Worm (Caenorhabditis elegans): Measurements from ENCODE around the gene R155.3.

Gene R155.3

ce11 chrIII:1981467-1981866, 4.9 kb upstream of the R155.3 start:
- TF ChIP-seq nhr-179 (tag; optimal IDR thresholded peaks at IDR 0.05), result no peak
- TF ChIP-seq unc-62 (GFP tag; optimal IDR thresholded peaks at IDR 0.05), result no peak
- peak; percentile 36 for TF ChIP-seq rpc-1 (optimal IDR thresholded peaks at IDR 0.05)
- TF ChIP-seq rpc-1 (tag; optimal IDR thresholded peaks at IDR 0.05), result peak; percentile 72
- TF ChIP-seq snpc-1.1 (tag; optimal IDR thresholded peaks at IDR 0.05; ENCODE audit: insufficient read depth), result no peak
- 0 out of 2 replicates have a peak, but pooled peaks have one; percentile 69 for TF ChIP-seq ztf-25 (GFP tag; IDR thresholded peaks at IDR 0.05)
- no peak for TF ChIP-seq lir-1 (GFP tag; conservative IDR thresholded peaks at IDR 0.05)
- peak; percentile 81 for TF ChIP-seq tbp1 (GFP tag; optimal IDR thresholded peaks at IDR 0.05)

- TF ChIP-seq F55B11.4 (tag; optimal IDR thresholded peaks at IDR 0.05; ENCODE audit: borderline replicate concordance, insufficient read depth) (no peak), gei-17 (GFP tag; optimal IDR thresholded peaks at IDR 0.05) (no peak), T26A5.8 (tag; optimal IDR thresholded peaks at IDR 0.05) (no peak), Y79H2A.3 (GFP tag; conservative IDR thresholded peaks at IDR 0.05) (no peak), dpff-1 (tag; optimal IDR thresholded peaks at IDR 0.05) (no peak), lin-35 (GFP tag; optimal IDR thresholded peaks at IDR 0.05) (no peak), him-1 (tag; optimal IDR thresholded peaks at IDR 0.05) (no peak)
These were observed 882 bp upstream of the R155.3 start for ce11 chrIII:1977424-1977823.

DNA sequence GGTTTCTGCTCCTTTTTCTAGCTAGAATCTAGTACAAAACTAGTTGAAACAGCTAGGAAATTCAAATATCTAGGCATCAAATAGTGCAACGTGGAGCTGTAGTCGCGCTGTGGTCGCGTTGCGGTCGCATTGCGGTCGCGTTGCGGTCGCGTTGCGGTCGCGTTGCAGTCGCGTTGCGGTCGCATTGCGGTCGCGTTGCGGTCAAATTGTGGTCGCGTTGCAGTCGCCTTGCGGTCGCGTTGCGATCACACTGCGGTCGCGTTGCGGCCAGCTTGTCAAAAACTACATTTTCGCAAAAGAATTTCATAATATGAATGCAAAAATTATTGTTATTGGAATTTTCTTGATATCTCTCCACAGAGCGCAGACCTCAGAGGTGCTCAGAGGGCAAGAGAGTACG, 550 bp downstream of the R155.3 start:
- TF ChIP-seq ets-4 (GFP tag; optimal IDR thresholded peaks at IDR 0.05) (no peak), dpff-1 (tag; optimal IDR thresholded peaks at IDR 0.05) (no peak), zfh-2 (GFP tag; conservative IDR thresholded peaks at IDR 0.05) (peak; percentile 82), sea-2 (GFP tag; IDR thresholded peaks at IDR 0.05) (0 out of 2 replicates have a peak, but pooled peaks have one; percentile 17), pha-4 (tag; optimal IDR thresholded peaks at IDR 0.05) (no peak), lin-26 (GFP tag; IDR thresholded peaks at IDR 0.05) (no peak)

DNA sequence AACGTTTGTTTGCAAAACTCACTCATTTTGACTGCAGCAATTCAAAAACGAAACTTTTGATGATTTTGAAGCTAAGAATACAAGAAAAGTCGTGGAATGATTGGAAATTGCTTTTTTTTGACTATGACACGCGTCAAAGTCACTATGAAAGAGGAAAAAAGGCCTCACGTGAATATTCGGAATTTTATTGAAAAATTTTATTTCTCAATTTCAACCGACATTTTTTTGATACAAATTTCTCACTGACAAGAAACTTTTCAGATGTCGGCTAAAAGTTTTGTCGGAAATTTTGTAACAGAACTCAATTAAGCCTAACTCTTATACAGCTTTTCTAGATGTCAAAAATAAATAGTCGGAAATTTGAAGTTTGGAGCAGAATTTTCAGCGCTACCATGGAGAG, 6.1 kb downstream of the R155.3 start, which contains the start of gene R155.5:
Gene R155.5, minus strand, starts transcription at position 101 of the 400 bp plus-strand sequence.
- TF ChIP-seq ztf-18 (tag; optimal IDR thresholded peaks at IDR 0.05) (no peak), die-1 (tag; optimal IDR thresholded peaks at IDR 0.05) (no peak), D2030.7 (GFP tag; IDR thresholded peaks at IDR 0.05) (no peak), ztf-3 (GFP tag; optimal IDR thresholded peaks at IDR 0.05) (no peak), dpff-1 (tag; optimal IDR thresholded peaks at IDR 0.05) (no peak)

ce11 chrIII:1969802-1970201, 6.7 kb downstream of the R155.3 start, which contains the start of gene moa-1:
TSS of gene moa-1 (minus strand) at chrIII:1969902.
- TF ChIP-seq lag-1 (GFP tag; IDR thresholded peaks at IDR 0.05) (no peak), F39B2.1 (GFP tag; IDR thresholded peaks at IDR 0.05) (no peak), attf-6 (GFP tag; IDR thresholded peaks at IDR 0.05) (no peak), B0019.2 (GFP tag; conservative IDR thresholded peaks at IDR 0.05) (no peak), cebp-1 (GFP tag; IDR thresholded peaks at IDR 0.05) (no peak), cebp-1 (tag; optimal IDR thresholded peaks at IDR 0.05) (no peak), ets-4 (GFP tag; optimal IDR thresholded peaks at IDR 0.05) (no peak), rec-8 (tag; optimal IDR thresholded peaks at IDR 0.05) (no peak), F57C9.4 (tag; optimal IDR thresholded peaks at IDR 0.05) (no peak), madf-3 (GFP tag; IDR thresholded peaks at IDR 0.05) (no peak), ztf-26 (tag; optimal IDR thresholded peaks at IDR 0.05) (no peak), egrh-3 (GFP tag; IDR thresholded peaks at IDR 0.05) (no peak), ztf-3 (GFP tag; optimal IDR thresholded peaks at IDR 0.05) (no peak), ceh-100 (GFP tag; IDR thresholded peaks at IDR 0.05) (no peak), F55B11.4 (tag; optimal IDR thresholded peaks at IDR 0.05; ENCODE audit: borderline replicate concordance, insufficient read depth) (no peak), dox-1 (GFP tag; IDR thresholded peaks at IDR 0.05) (no peak), nhr-120 (GFP tag; IDR thresholded peaks at IDR 0.05) (no peak), ceh-27 (GFP tag; optimal IDR thresholded peaks at IDR 0.05) (no peak), xnd-1 (tag; optimal IDR thresholded peaks at IDR 0.05) (no peak)

Data from whole organism, young adult.